Worm (Caenorhabditis elegans): Measurements from ENCODE around the gene ndnf-1.

ce11 chrIV:2998597-2999161 lies 30.1 kb downstream of the ndnf-1 start:
- TF ChIP-seq ztf-22 (GFP tag; optimal IDR thresholded peaks at IDR 0.05) (no peak), efl-1 (GFP tag; optimal IDR thresholded peaks at IDR 0.05) (no peak), hrde-1 (tag; optimal IDR thresholded peaks at IDR 0.05; ENCODE audit: borderline replicate concordance) (no peak)
